Worm (Caenorhabditis elegans) whole organism, mixed stage, embryonic: ENCODE results near the gene C07E3.9.

Experiments
- ceh-83 ChIP-seq: fragments of 200-800 bp; sonication (Bioruptor generic); optimal IDR thresholded peaks from 2 replicates; lab custom pipeline; 2018; ENCODE audit warnings: mild to moderate bottlenecking, missing genetic modification characterization, missing compliant biosample characterization
- flh-1 ChIP-seq: fragments of 200-800 bp; sonication (Bioruptor generic); optimal IDR thresholded peaks from 2 replicates; lab custom pipeline; 2018; ENCODE audit warnings: mild to moderate bottlenecking, missing genetic modification characterization, moderate library complexity, missing compliant biosample characterization
- ham-2 ChIP-seq: fragments of 200-800 bp; sonication (Bioruptor generic); optimal IDR thresholded peaks from 2 replicates; lab custom pipeline; 2018; ENCODE audit warnings: mild to moderate bottlenecking, missing genetic modification characterization, missing compliant biosample characterization
- mab-5 ChIP-seq: fragments of 150-350 bp; optimal IDR thresholded peaks from 2 replicates; lab custom pipeline; 2014; ENCODE audit warnings: missing biosample characterization, missing genetic modification characterization
- mep-1 ChIP-seq: fragments of 150-350 bp; optimal IDR thresholded peaks from 2 replicates; lab custom pipeline; 2017; ENCODE audit warnings: missing biosample characterization, missing genetic modification reagents, missing genetic modification characterization, inconsistent platforms
- snpc-4 ChIP-seq: fragments of 150-350 bp; optimal IDR thresholded peaks from 2 replicates; lab custom pipeline; 2014; ENCODE audit warnings: missing biosample characterization, missing genetic modification characterization
- unc-120 ChIP-seq: sonication (generic microtip); optimal IDR thresholded peaks from 2 replicates; lab custom pipeline; 2017; ENCODE audit warnings: missing genetic modification characterization, missing compliant biosample characterization; ENCODE audit not compliant: poor library complexity, severe bottlenecking
- unc-62 ChIP-seq: fragments of 150-350 bp; optimal IDR thresholded peaks from 2 replicates; lab custom pipeline; 2014; ENCODE audit warnings: missing biosample characterization, missing genetic modification reagents, missing genetic modification characterization

C07E3.9 gene

ce11 chrII:10396578-10396977 is 46.0 kb downstream of the C07E3.9 start, which contains the start of gene T09F3.5:
TSS of gene T09F3.5 (plus strand) at chrII:10396878.
- no peak for TF ChIP-seq mep-1
- no peak for TF ChIP-seq snpc-4
- no peak for TF ChIP-seq mab-5 (tag; lab: Kevin White, UChicago)
- TF ChIP-seq ceh-83 (GFP tag; lab: Kevin White, UChicago) = no peak
- no peak for TF ChIP-seq flh-1 (GFP tag; lab: Kevin White, UChicago)
- no peak for TF ChIP-seq unc-120
- TF ChIP-seq ham-2 (GFP tag; lab: Kevin White, UChicago) = no peak
- TF ChIP-seq unc-62 (GFP tag; lab: Kevin White, UChicago) = no peak
